Fruit fly (Drosophila melanogaster): Measurements from ENCODE around the gene CG4957.

DNA sequence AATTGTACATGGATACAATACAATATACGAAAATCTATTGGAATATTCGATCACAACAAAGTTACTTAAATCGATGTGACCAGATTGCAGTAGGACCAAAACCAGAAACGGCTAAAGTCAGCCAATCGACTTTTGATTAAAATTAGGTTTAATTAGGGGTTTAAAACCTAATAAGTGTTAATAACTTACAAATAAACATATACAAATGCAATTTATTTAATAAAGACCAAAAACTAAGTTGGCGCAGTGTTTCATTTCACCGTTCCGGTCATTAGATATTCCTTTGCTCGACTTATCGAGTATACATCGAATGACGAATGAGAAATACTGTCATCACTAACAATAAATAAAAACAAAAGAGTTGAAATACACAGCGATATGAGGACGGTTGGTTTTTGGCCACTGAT, 18.2 kb upstream of the CG4957 start, which contains the start of the genes bsk and CG31717:
- TF ChIP-seq HLH106 (tag; optimal IDR thresholded peaks at IDR 0.05) = no peak
- no peak for TF ChIP-seq sv (GFP tag; optimal IDR thresholded peaks at IDR 0.05)
- peak; percentile 71 for TF ChIP-seq jim (GFP tag; optimal IDR thresholded peaks at IDR 0.05)
- no peak for TF ChIP-seq OdsH (GFP tag; optimal IDR thresholded peaks at IDR 0.05)
- no peak for TF ChIP-seq sage (GFP tag; optimal IDR thresholded peaks at IDR 0.05)
- TF ChIP-seq Dfd (GFP tag; optimal IDR thresholded peaks at IDR 0.05) = no peak
- no peak for TF ChIP-seq woc (GFP tag; optimal IDR thresholded peaks at IDR 0.05)
- TF ChIP-seq GATAd (GFP tag; optimal IDR thresholded peaks at IDR 0.05) = no peak
- no peak for TF ChIP-seq dl (GFP tag; optimal IDR thresholded peaks at IDR 0.05; ENCODE audit: insufficient read depth in 1 of 2, partially characterized antibody in 2 of 2)

All from whole organism, wandering third instar larva.